Worm (Caenorhabditis elegans): ENCODE measurements around the gene asna-1.

asna-1 gene

DNA sequence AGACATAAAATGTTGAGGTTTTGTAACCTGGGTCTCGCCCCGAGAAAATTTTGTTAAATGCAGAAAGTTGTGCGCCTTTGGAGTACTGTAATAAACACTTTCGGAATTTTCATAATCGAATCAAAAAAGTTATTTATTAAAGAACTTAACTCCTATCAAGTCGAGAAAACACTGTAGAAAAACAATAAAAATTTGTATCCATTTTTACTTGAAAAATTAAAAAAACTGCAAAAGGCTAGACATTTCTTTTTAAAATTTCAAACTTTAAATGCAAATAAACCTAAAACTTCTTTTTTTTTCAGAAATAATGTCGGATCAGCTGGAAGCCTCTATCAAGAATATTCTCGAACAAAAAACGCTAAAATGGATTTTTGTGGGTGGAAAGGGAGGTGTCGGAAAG lies at the start of gene asna-1:
Gene asna-1, plus strand, starts transcription at position 301 of the 400 bp plus-strand sequence.
- TF ChIP-seq ztf-4 (tag; optimal IDR thresholded peaks at IDR 0.05), result no peak
- TF ChIP-seq fkh-10 (GFP tag; optimal IDR thresholded peaks at IDR 0.05), result no peak
- no peak for TF ChIP-seq nhr-76 (tag; optimal IDR thresholded peaks at IDR 0.05)
- TF ChIP-seq lin-15B (tag; optimal IDR thresholded peaks at IDR 0.05), result no peak
- no peak for TF ChIP-seq fos-1 (tag; optimal IDR thresholded peaks at IDR 0.05)
- no peak for TF ChIP-seq ceh-16 (tag; optimal IDR thresholded peaks at IDR 0.05)
- TF ChIP-seq sea-2 (GFP tag; optimal IDR thresholded peaks at IDR 0.05), result no peak
- TF ChIP-seq elt-1 (tag; optimal IDR thresholded peaks at IDR 0.05), result no peak
- no peak for TF ChIP-seq nhr-237 (tag; optimal IDR thresholded peaks at IDR 0.05)
- TF ChIP-seq mml-1 (tag; optimal IDR thresholded peaks at IDR 0.05), result no peak
- no peak for TF ChIP-seq nhr-23 (tag; optimal IDR thresholded peaks at IDR 0.05)
- TF ChIP-seq ZK546.5 (tag; optimal IDR thresholded peaks at IDR 0.05), result no peak
- TF ChIP-seq nhr-12 (tag; optimal IDR thresholded peaks at IDR 0.05), result no peak
- TF ChIP-seq jun-1 (tag; optimal IDR thresholded peaks at IDR 0.05), result no peak
- TF ChIP-seq elt-3 (tag; optimal IDR thresholded peaks at IDR 0.05), result no peak
- no peak for TF ChIP-seq eor-1 (tag; optimal IDR thresholded peaks at IDR 0.05)
- no peak for TF ChIP-seq egl-5 (tag; optimal IDR thresholded peaks at IDR 0.05)
- no peak for TF ChIP-seq tbx-2 (tag; optimal IDR thresholded peaks at IDR 0.05)
- no peak for TF ChIP-seq lsy-12 (tag; optimal IDR thresholded peaks at IDR 0.05)

DNA sequence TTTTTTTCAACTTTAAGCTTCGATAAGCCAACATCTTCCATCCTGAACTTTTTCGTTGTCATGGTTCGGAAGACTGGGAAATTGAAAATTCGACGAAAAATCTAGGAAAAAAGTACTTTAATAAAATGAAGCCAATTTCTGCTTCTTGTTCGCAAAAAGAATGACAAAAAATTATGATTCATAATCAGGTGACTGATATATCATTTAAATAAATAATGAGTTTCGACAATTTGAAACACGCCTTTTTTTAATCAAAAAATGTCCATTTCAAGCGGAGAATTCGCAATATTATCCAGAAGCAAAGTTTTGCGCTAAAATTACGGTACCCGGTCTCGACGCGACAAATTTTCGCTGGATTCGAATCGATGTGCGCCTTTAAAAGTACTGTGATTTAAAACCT lies 49.8 kb upstream of the asna-1 start, which contains the start of gene F44E2.6:
Gene F44E2.6, minus strand, starts transcription at position 101 of the 400 bp plus-strand sequence.
- no peak for TF ChIP-seq unc-39 (tag; optimal IDR thresholded peaks at IDR 0.05)
- TF ChIP-seq nhr-77 (tag; optimal IDR thresholded peaks at IDR 0.05), result no peak
- no peak for TF ChIP-seq zag-1 (tag; optimal IDR thresholded peaks at IDR 0.05)
- no peak for TF ChIP-seq egl-27 (tag; optimal IDR thresholded peaks at IDR 0.05)
- TF ChIP-seq lsy-12 (tag; optimal IDR thresholded peaks at IDR 0.05), result no peak
- TF ChIP-seq unc-62 (GFP tag; optimal IDR thresholded peaks at IDR 0.05), result no peak

DNA sequence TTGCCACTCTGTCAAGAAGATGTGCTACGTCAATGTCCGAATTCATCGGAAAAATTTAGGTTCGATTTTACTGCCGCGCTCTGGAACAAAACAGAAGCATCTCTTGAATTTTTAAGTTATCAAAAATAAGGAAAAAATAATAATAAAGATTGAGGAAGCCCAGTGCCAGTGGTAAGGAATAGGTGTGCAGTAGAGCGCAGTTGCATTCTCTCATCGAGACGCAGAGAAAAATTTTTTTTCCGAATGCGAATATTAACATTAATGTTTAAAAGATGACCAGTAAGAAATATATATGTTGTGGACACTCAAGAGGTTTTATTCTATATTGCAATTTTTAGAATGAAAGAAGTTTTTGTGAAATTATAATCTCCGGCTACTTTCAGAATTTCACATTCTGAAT lies 47.2 kb upstream of the asna-1 start:
- TF ChIP-seq snpc-4 (tag; optimal IDR thresholded peaks at IDR 0.05) (peak; percentile 44), skn-1 (tag; optimal IDR thresholded peaks at IDR 0.05) (no peak), lin-15B (tag; optimal IDR thresholded peaks at IDR 0.05) (peak; percentile 79), unc-62 (GFP tag; optimal IDR thresholded peaks at IDR 0.05) (no peak), nhr-23 (tag; optimal IDR thresholded peaks at IDR 0.05) (peak; percentile 69), mdl-1 (tag; optimal IDR thresholded peaks at IDR 0.05) (no peak), ztf-11 (tag; optimal IDR thresholded peaks at IDR 0.05) (no peak), nhr-43 (tag; optimal IDR thresholded peaks at IDR 0.05; ENCODE audit: poor library complexity, severe bottlenecking) (peak; percentile 30), elt-3 (tag; optimal IDR thresholded peaks at IDR 0.05) (no peak), lsy-12 (tag; optimal IDR thresholded peaks at IDR 0.05) (no peak), nhr-11 (tag; optimal IDR thresholded peaks at IDR 0.05) (no peak), elt-2 (tag; optimal IDR thresholded peaks at IDR 0.05) (no peak), zag-1 (tag; optimal IDR thresholded peaks at IDR 0.05) (no peak), ZK546.5 (tag; optimal IDR thresholded peaks at IDR 0.05) (no peak), ztf-4 (tag; optimal IDR thresholded peaks at IDR 0.05) (no peak), fkh-10 (GFP tag; optimal IDR thresholded peaks at IDR 0.05) (no peak), sea-2 (GFP tag; optimal IDR thresholded peaks at IDR 0.05) (no peak), tbx-2 (tag; optimal IDR thresholded peaks at IDR 0.05) (no peak), nhr-67 (tag; optimal IDR thresholded peaks at IDR 0.05) (no peak), hmg-11 (tag; optimal IDR thresholded peaks at IDR 0.05) (peak; percentile 24), eor-1 (tag; optimal IDR thresholded peaks at IDR 0.05) (no peak), nfya-1 (tag; optimal IDR thresholded peaks at IDR 0.05; ENCODE audit: insufficient read depth) (peak; percentile 32), R02D3.7 (tag; optimal IDR thresholded peaks at IDR 0.05) (peak; percentile 9), nhr-12 (tag; optimal IDR thresholded peaks at IDR 0.05) (no peak), pqm-1 (tag; optimal IDR thresholded peaks at IDR 0.05) (no peak), mml-1 (tag; optimal IDR thresholded peaks at IDR 0.05) (no peak), pha-4 (tag; optimal IDR thresholded peaks at IDR 0.05) (peak; percentile 73), nhr-77 (tag; optimal IDR thresholded peaks at IDR 0.05) (no peak), egl-27 (tag; optimal IDR thresholded peaks at IDR 0.05) (no peak), nhr-28 (tag; optimal IDR thresholded peaks at IDR 0.05) (no peak), fkh-2 (tag; optimal IDR thresholded peaks at IDR 0.05) (no peak), jun-1 (tag; optimal IDR thresholded peaks at IDR 0.05) (no peak), aly-2 (tag; optimal IDR thresholded peaks at IDR 0.05) (no peak), nhr-237 (tag; optimal IDR thresholded peaks at IDR 0.05) (no peak), ama-1 (optimal IDR thresholded peaks at IDR 0.05) (no peak), fos-1 (tag; optimal IDR thresholded peaks at IDR 0.05) (no peak), elt-1 (tag; optimal IDR thresholded peaks at IDR 0.05) (no peak), ceh-28 (tag; optimal IDR thresholded peaks at IDR 0.05) (no peak), nhr-76 (tag; optimal IDR thresholded peaks at IDR 0.05) (no peak)
